Fruit fly (Drosophila melanogaster) whole organism, embryonic: ENCODE results near the gene scat.

Experiments used
- B-H2 ChIP-seq: fragments of 200-800 bp; sonication (Bioruptor generic); optimal IDR thresholded peaks from 2 replicates; lab custom pipeline; 2018; ENCODE audit warnings: missing biosample characterization, mild to moderate bottlenecking, missing genetic modification characterization
- CG10543 ChIP-seq: fragments of 200-800 bp; sonication (Bioruptor generic); optimal IDR thresholded peaks from 3 replicates; lab custom pipeline; 2017; ENCODE audit warnings: missing biosample characterization, mild to moderate bottlenecking, missing genetic modification characterization, moderate library complexity
- CG10959 ChIP-seq: fragments of 200-800 bp; sonication (Bioruptor generic); IDR thresholded peaks from 2 replicates; pipeline ENCODE4 v1.3.6; 2022; ENCODE audit warnings: missing biosample characterization, missing genetic modification characterization
- CG11085 ChIP-seq: fragments of 200-800 bp; sonication (Bioruptor generic); IDR thresholded peaks from 2 replicates; pipeline ENCODE4 v1.3.6; 2022; ENCODE audit warnings: missing biosample characterization, missing genetic modification characterization
- CG11723 ChIP-seq: fragments of 200-800 bp; sonication (Bioruptor generic); optimal IDR thresholded peaks from 2 replicates; lab custom pipeline; 2017; ENCODE audit warnings: missing biosample characterization, mild to moderate bottlenecking, missing genetic modification characterization
- CG14710 ChIP-seq: fragments of 200-800 bp; sonication (Bioruptor generic); optimal IDR thresholded peaks from 3 replicates; lab custom pipeline; 2019; ENCODE audit warnings: missing biosample characterization, mild to moderate bottlenecking, missing genetic modification characterization, moderate library complexity
- CG15479 ChIP-seq: fragments of 200-800 bp; sonication (Bioruptor generic); optimal IDR thresholded peaks from 3 replicates; lab custom pipeline; 2019; ENCODE audit warnings: missing biosample characterization, mild to moderate bottlenecking, missing genetic modification characterization, moderate library complexity
- CG15696 ChIP-seq: fragments of 200-800 bp; sonication (Bioruptor generic); optimal IDR thresholded peaks from 2 replicates; lab custom pipeline; 2019; ENCODE audit warnings: missing biosample characterization, mild to moderate bottlenecking, missing genetic modification characterization, moderate library complexity
- CG1603 ChIP-seq: fragments of 200-800 bp; sonication (Bioruptor generic); optimal IDR thresholded peaks from 2 replicates; lab custom pipeline; 2019; ENCODE audit warnings: missing biosample characterization, mild to moderate bottlenecking, missing genetic modification characterization, moderate library complexity
- CG17385 ChIP-seq: fragments of 200-800 bp; sonication (Bioruptor generic); optimal IDR thresholded peaks from 3 replicates; lab custom pipeline; 2018; ENCODE audit warnings: missing biosample characterization, mild to moderate bottlenecking, missing genetic modification characterization
- CG2712 ChIP-seq: fragments of 200-800 bp; optimal IDR thresholded peaks from 3 replicates; lab custom pipeline; 2019; ENCODE audit warnings: missing biosample characterization, mild to moderate bottlenecking, missing genetic modification characterization, moderate library complexity
- CG30431 ChIP-seq: fragments of 200-800 bp; sonication (Bioruptor generic); optimal IDR thresholded peaks from 2 replicates; lab custom pipeline; 2017; ENCODE audit warnings: missing biosample characterization, missing genetic modification characterization
- CG33557 ChIP-seq: fragments of 200-800 bp; sonication (Bioruptor generic); optimal IDR thresholded peaks from 2 replicates; lab custom pipeline; 2019; ENCODE audit warnings: missing biosample characterization, mild to moderate bottlenecking, missing genetic modification characterization, moderate library complexity
- CG34422 ChIP-seq: fragments of 200-800 bp; sonication (Bioruptor generic); IDR thresholded peaks from 3 replicates; pipeline ENCODE4 v1.3.6; 2022; ENCODE audit warnings: missing biosample characterization, missing genetic modification characterization
- CG7786 ChIP-seq: fragments of 200-800 bp; sonication (Bioruptor generic); optimal IDR thresholded peaks from 2 replicates; lab custom pipeline; 2016; ENCODE audit warnings: missing biosample characterization, missing genetic modification characterization
- CG9215 ChIP-seq: fragments of 200-800 bp; sonication (Bioruptor generic); IDR thresholded peaks from 2 replicates; pipeline ENCODE4 v1.3.6; 2022; ENCODE audit warnings: missing biosample characterization, missing genetic modification characterization
- CG9876 ChIP-seq: fragments of 200-800 bp; sonication (Bioruptor generic); optimal IDR thresholded peaks from 2 replicates; lab custom pipeline; 2016; ENCODE audit warnings: missing biosample characterization, missing genetic modification characterization
- CHES-1-like ChIP-seq: fragments of 200-800 bp; sonication (Bioruptor generic); optimal IDR thresholded peaks from 2 replicates; lab custom pipeline; 2016; ENCODE audit warnings: missing biosample characterization, missing genetic modification characterization
- Dbx ChIP-seq: fragments of 200-800 bp; sonication (Bioruptor generic); IDR thresholded peaks from 3 replicates; pipeline ENCODE4 v1.3.6; 2022; ENCODE audit warnings: missing biosample characterization, missing genetic modification characterization
- Dip3 ChIP-seq: fragments of 200-800 bp; sonication (Bioruptor generic); optimal IDR thresholded peaks from 3 replicates; lab custom pipeline; 2016; ENCODE audit warnings: missing biosample characterization, missing genetic modification characterization
- Dll ChIP-seq: fragments of 200-800 bp; sonication (Bioruptor generic); IDR thresholded peaks from 4 replicates; pipeline ENCODE4 v1.3.6; 2022; ENCODE audit warnings: missing biosample characterization, missing genetic modification characterization; ENCODE audit not compliant: partially characterized antibody
- HLHmδ ChIP-seq: fragments of 200-800 bp; sonication (Bioruptor generic); optimal IDR thresholded peaks from 2 replicates; lab custom pipeline; 2018; ENCODE audit warnings: missing biosample characterization, mild to moderate bottlenecking, missing genetic modification characterization, moderate library complexity
- Hr3 ChIP-seq: fragments of 200-800 bp; sonication (Bioruptor generic); optimal IDR thresholded peaks from 3 replicates; lab custom pipeline; 2016; ENCODE audit warnings: missing biosample characterization, missing genetic modification characterization
- Myb ChIP-seq: fragments of 200-800 bp; sonication (Bioruptor generic); optimal IDR thresholded peaks from 2 replicates; lab custom pipeline; 2016; ENCODE audit warnings: missing biosample characterization, missing genetic modification characterization
- NC2β ChIP-seq: fragments of 200-800 bp; sonication (Bioruptor generic); optimal IDR thresholded peaks from 2 replicates; lab custom pipeline; 2016; ENCODE audit warnings: missing biosample characterization, missing genetic modification characterization
- Oli ChIP-seq: fragments of 200-800 bp; sonication (Bioruptor generic); optimal IDR thresholded peaks from 2 replicates; lab custom pipeline; 2018; ENCODE audit warnings: missing biosample characterization, mild to moderate bottlenecking, missing genetic modification characterization, moderate library complexity
- Side ChIP-seq: fragments of 200-800 bp; sonication (Bioruptor generic); optimal IDR thresholded peaks from 2 replicates; lab custom pipeline; 2016; ENCODE audit warnings: missing biosample characterization, missing genetic modification characterization
- Sry-δ ChIP-seq: fragments of 200-800 bp; sonication (Bioruptor generic); optimal IDR thresholded peaks from 2 replicates; lab custom pipeline; 2016; ENCODE audit warnings: missing biosample characterization, missing genetic modification characterization
- Tbp ChIP-seq: fragments of >200 bp; optimal IDR thresholded peaks from 2 replicates; lab custom pipeline; 2018; ENCODE audit warnings: missing biosample characterization, missing genetic modification characterization
- Xrp1 ChIP-seq: fragments of 200-800 bp; sonication (Bioruptor generic); IDR thresholded peaks from 2 replicates; pipeline ENCODE4 v1.3.6; 2022; ENCODE audit warnings: missing biosample characterization, missing genetic modification characterization
- YL-1 ChIP-seq: fragments of 200-800 bp; sonication (Bioruptor generic); optimal IDR thresholded peaks from 3 replicates; lab custom pipeline; 2017; ENCODE audit warnings: missing biosample characterization, mild to moderate bottlenecking, missing genetic modification characterization
- bigmax ChIP-seq: fragments of 200-800 bp; sonication (Bioruptor generic); optimal IDR thresholded peaks from 2 replicates; lab custom pipeline; 2018; ENCODE audit warnings: missing biosample characterization, mild to moderate bottlenecking, missing genetic modification characterization
- bsh ChIP-seq, 2 experiments: fragments of 200-800 bp; sonication (Bioruptor generic); optimal IDR thresholded peaks; 2 replicates each; lab custom pipeline; 2017 to 2018; ENCODE audit warnings: mild to moderate bottlenecking in 2 of 2, missing biosample characterization in 2 of 2, missing genetic modification characterization in 2 of 2, moderate library complexity in 1 of 2
- esg ChIP-seq: fragments of 200-800 bp; sonication (Bioruptor generic); conservative IDR thresholded peaks from 2 replicates; pipeline ENCODE4 v1.3.6; 2022; ENCODE audit warnings: missing biosample characterization, missing genetic modification characterization
- eve ChIP-seq, 2 experiments: fragments of >200 bp; optimal IDR thresholded peaks; 2 replicates each; lab custom pipeline; 2017; ENCODE audit warnings: missing biosample characterization in 2 of 2, missing genetic modification characterization in 2 of 2
- fd96Cb ChIP-seq: fragments of 200-800 bp; sonication (Bioruptor generic); optimal IDR thresholded peaks from 2 replicates; lab custom pipeline; 2018; ENCODE audit warnings: missing biosample characterization, mild to moderate bottlenecking, missing genetic modification characterization, moderate library complexity
- fru ChIP-seq: fragments of >200 bp; optimal IDR thresholded peaks from 2 replicates; lab custom pipeline; 2017
- fu2 ChIP-seq: fragments of 200-800 bp; sonication (Bioruptor generic); optimal IDR thresholded peaks from 2 replicates; lab custom pipeline; 2016; ENCODE audit warnings: missing biosample characterization, missing genetic modification characterization
- jing ChIP-seq: fragments of 200-800 bp; sonication (Bioruptor generic); optimal IDR thresholded peaks from 2 replicates; lab custom pipeline; 2018; ENCODE audit warnings: missing biosample characterization, mild to moderate bottlenecking, missing genetic modification characterization
- klu ChIP-seq: fragments of 200-800 bp; sonication (Bioruptor generic); IDR thresholded peaks from 2 replicates; pipeline ENCODE4 v1.3.6; 2022; ENCODE audit warnings: missing biosample characterization, missing genetic modification characterization
- knrl ChIP-seq: fragments of 200-800 bp; sonication (Bioruptor generic); IDR thresholded peaks from 3 replicates; pipeline ENCODE4 v1.3.6; 2022; ENCODE audit warnings: missing biosample characterization, missing genetic modification characterization; ENCODE audit not compliant: partially characterized antibody
- mirr ChIP-seq: fragments of 200-800 bp; sonication (Bioruptor generic); optimal IDR thresholded peaks from 3 replicates; lab custom pipeline; 2018; ENCODE audit warnings: missing biosample characterization, mild to moderate bottlenecking, missing genetic modification characterization
- sc ChIP-seq, 3 experiments: fragments of >200 bp in 2 of 3; fragments of 200-800 bp in 1 of 3; sonication (Bioruptor generic) in 1 of 3; optimal IDR thresholded peaks; 2 replicates in 2 of 3; 3 replicates in 1 of 3; lab custom pipeline; 2017; ENCODE audit warnings: mild to moderate bottlenecking in 1 of 3, missing biosample characterization in 1 of 3, missing genetic modification characterization in 1 of 3, missing genetic modification reagents in 1 of 3
- sima ChIP-seq: fragments of 200-800 bp; sonication (Bioruptor generic); optimal IDR thresholded peaks from 2 replicates; lab custom pipeline; 2016; ENCODE audit warnings: missing biosample characterization, missing genetic modification characterization
- slp2 ChIP-seq: fragments of 200-800 bp; sonication (Bioruptor generic); optimal IDR thresholded peaks from 2 replicates; lab custom pipeline; 2016; ENCODE audit warnings: missing biosample characterization, missing genetic modification characterization
- so ChIP-seq: fragments of 200-800 bp; sonication (Bioruptor generic); IDR thresholded peaks from 3 replicates; pipeline ENCODE4 v1.3.6; 2022; ENCODE audit warnings: missing biosample characterization, missing genetic modification characterization
- sob ChIP-seq: fragments of 200-800 bp; sonication (Bioruptor generic); IDR thresholded peaks from 2 replicates; pipeline ENCODE4 v1.3.6; 2022; ENCODE audit warnings: missing biosample characterization, missing genetic modification characterization
- tll ChIP-seq, 2 experiments: fragments of 200-800 bp in 1 of 2; fragments of >200 bp in 1 of 2; sonication (Bioruptor generic) in 1 of 2; optimal IDR thresholded peaks; 2 replicates each; lab custom pipeline; 2017 to 2019; ENCODE audit warnings: missing biosample characterization in 2 of 2, missing genetic modification characterization in 2 of 2, mild to moderate bottlenecking in 1 of 2, moderate library complexity in 1 of 2
- trem ChIP-seq: fragments of 200-800 bp; optimal IDR thresholded peaks from 3 replicates; lab custom pipeline; 2019; ENCODE audit warnings: missing biosample characterization, mild to moderate bottlenecking, missing genetic modification characterization, moderate library complexity

scat gene

DNA sequence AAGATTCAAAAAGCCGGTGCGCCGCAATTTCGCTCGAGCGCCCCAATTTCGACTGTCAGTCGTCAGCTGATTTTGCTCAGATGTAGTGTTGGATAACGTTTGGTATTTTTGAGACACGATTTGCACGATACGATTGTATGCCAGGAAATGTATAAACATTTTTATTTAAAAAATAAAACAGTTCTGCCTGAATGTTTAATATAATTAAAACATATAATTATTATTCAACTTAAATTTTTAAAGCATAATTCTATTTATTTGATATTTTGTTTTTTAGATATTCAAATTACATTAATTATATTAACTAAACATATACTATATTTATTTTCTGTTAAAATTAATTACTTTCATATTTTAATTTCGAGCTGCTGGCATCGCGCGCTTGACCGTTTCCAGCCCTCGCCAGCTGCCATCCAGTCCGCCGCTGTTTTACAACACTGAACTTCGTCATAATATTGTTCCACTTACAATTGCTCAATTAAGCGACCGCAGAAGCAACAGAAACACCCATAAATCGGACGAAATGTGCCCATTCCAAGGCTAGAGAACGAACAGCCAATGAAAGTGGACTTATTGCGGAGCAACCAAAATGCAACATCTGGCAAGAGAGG lies at the start of gene scat, which contains the start of gene FucTB:
Gene scat, plus strand, starts transcription at position 414 of the 611 bp plus-strand sequence.
Gene FucTB, minus strand, starts transcription at position 61 of the 611 bp plus-strand sequence.
- TF ChIP-seq tll (GFP tag; optimal IDR thresholded peaks at IDR 0.05; lab: Kevin White, UChicago) (peak in 1 of 2 experiments; percentile 18), CG10959 (GFP tag; lab: Robert Waterston, UW) (peak; percentile 83), CG33557 (GFP tag; lab: Kevin White, UChicago) (peak; percentile 86), CG11085 (GFP tag; lab: Robert Waterston, UW) (peak; percentile 88), so (peak; percentile 78; the same call in 1 of the 3 replicates), CG15696 (peak; percentile 97), bsh (GFP tag; optimal IDR thresholded peaks at IDR 0.05; lab: Kevin White, UChicago) (peak; percentile 27 to 85), Dbx (peak; percentile 94), CG15479 (GFP tag; lab: Kevin White, UChicago) (peak; percentile 50), CG30431 (GFP tag; lab: Kevin White, UChicago) (peak; percentile 92), sob (peak; percentile 94), sima (GFP tag; lab: Kevin White, UChicago) (no peak), CG14710 (tag; lab: Kevin White, UChicago) (peak; percentile 95), Myb (GFP tag; lab: Kevin White, UChicago) (peak; percentile 70), Hr3 (peak; percentile 98), eve (GFP tag; optimal IDR thresholded peaks at IDR 0.05; lab: Kevin White, UChicago) (no peak), sc (optimal IDR thresholded peaks at IDR 0.05; lab: Kevin White, UChicago) (no peak), sc (GFP tag; optimal IDR thresholded peaks at IDR 0.05; lab: Kevin White, UChicago) (peak; percentile 83), CG7786 (GFP tag; lab: Kevin White, UChicago) (peak; percentile 44), B-H2 (GFP tag; lab: Kevin White, UChicago) (peak; percentile 89), CG17385 (GFP tag; lab: Kevin White, UChicago) (peak; percentile 79), CG10543 (GFP tag; lab: Kevin White, UChicago) (peak; percentile 93), mirr (GFP tag; lab: Kevin White, UChicago) (no peak), YL-1 (peak; percentile 41), CG9876 (peak; percentile 59), esg (GFP tag; lab: Robert Waterston, UW) (peak; percentile 91), fd96Cb (tag; lab: Kevin White, UChicago) (peak; percentile 89), CHES-1-like (GFP tag; lab: Kevin White, UChicago) (peak; percentile 55), CG34422 (GFP tag; lab: Robert Waterston, UW) (peak; percentile 93; the same call in 2 of the 3 replicates), CG9215 (GFP tag; lab: Robert Waterston, UW) (peak; percentile 91), Oli (tag; lab: Kevin White, UChicago) (peak; percentile 88), HLHmδ (GFP tag; lab: Kevin White, UChicago) (no peak), klu (peak; percentile 91), knrl (GFP tag; lab: Robert Waterston, UW) (peak; percentile 79), Sry-δ (GFP tag; lab: Kevin White, UChicago) (peak; percentile 6), Side (GFP tag; lab: Kevin White, UChicago) (peak; percentile 24), Dll (0 out of 4 replicates have a peak, but pooled peaks have one; percentile 53), CG2712 (peak; percentile 96), NC2β (peak; percentile 10), fu2 (peak; percentile 68), bigmax (GFP tag; lab: Kevin White, UChicago) (no peak), jing (peak; percentile 35), Xrp1 (GFP tag; lab: Robert Waterston, UW) (peak; percentile 96), slp2 (GFP tag; lab: Kevin White, UChicago) (no peak), trem (peak; percentile 76), CG1603 (tag; lab: Kevin White, UChicago) (peak; percentile 54), Tbp (no peak), CG11723 (GFP tag; lab: Kevin White, UChicago) (peak; percentile 90), Dip3 (GFP tag; lab: Kevin White, UChicago) (peak; percentile 71), fru (lab: Kevin White, UChicago) (no peak)
